Fruit fly (Drosophila melanogaster): ENCODE data around the gene CG7179.
"Not testable (repeated sequence)": the region's sequence is repeated elsewhere in the genome, so short reads cannot be mapped to it uniquely, and the experiment has no call there.

dm6 chr2L:7738709-7739108 is 39.1 kb downstream of the CG7179 start, which contains the start of gene CG31904:
- TF ChIP-seq CG8159 (tag; optimal IDR thresholded peaks at IDR 0.05); Ets98B (GFP tag; IDR thresholded peaks at IDR 0.05); EcR (GFP tag; optimal IDR thresholded peaks at IDR 0.05); gl (tag; optimal IDR thresholded peaks at IDR 0.05); Snoo (tag; optimal IDR thresholded peaks at IDR 0.05): not testable (repeated sequence)
